Worm (Caenorhabditis elegans) whole organism, L2 larva: ENCODE measurements around the gene math-40.

Experiments used
- aly-2 ChIP-seq: fragments of 150-350 bp; optimal IDR thresholded peaks from 2 replicates; lab custom pipeline; 2014; ENCODE audit warnings: missing biosample characterization, missing genetic modification characterization
- ama-1 ChIP-seq: fragments of 150-350 bp; optimal IDR thresholded peaks from 2 replicates; lab custom pipeline; 2018; ENCODE audit warnings: inconsistent platforms
- dmd-4 ChIP-seq: sonication (generic microtip); optimal IDR thresholded peaks from 2 replicates; lab custom pipeline; 2017; ENCODE audit warnings: missing biosample characterization, missing genetic modification characterization
- elt-3 ChIP-seq: sonication (generic microtip); optimal IDR thresholded peaks from 2 replicates; lab custom pipeline; 2017; ENCODE audit warnings: missing biosample characterization, missing genetic modification characterization
- lin-13 ChIP-seq: fragments of 150-350 bp; optimal IDR thresholded peaks from 2 replicates; lab custom pipeline; 2014; ENCODE audit warnings: missing biosample characterization, missing genetic modification reagents, missing genetic modification characterization
- peb-1 ChIP-seq: fragments of 150-350 bp; optimal IDR thresholded peaks from 2 replicates; lab custom pipeline; 2014; ENCODE audit warnings: missing biosample characterization, missing genetic modification characterization
- ztf-1 ChIP-seq: fragments of 200-800 bp; sonication (Bioruptor generic); conservative IDR thresholded peaks from 2 replicates; pipeline ENCODE4 v1.3.6; 2022; ENCODE audit warnings: missing genetic modification characterization, missing compliant biosample characterization
- ztf-11 ChIP-seq: sonication (generic microtip); optimal IDR thresholded peaks from 2 replicates; lab custom pipeline; 2017; ENCODE audit warnings: missing biosample characterization, missing genetic modification characterization

DNA sequence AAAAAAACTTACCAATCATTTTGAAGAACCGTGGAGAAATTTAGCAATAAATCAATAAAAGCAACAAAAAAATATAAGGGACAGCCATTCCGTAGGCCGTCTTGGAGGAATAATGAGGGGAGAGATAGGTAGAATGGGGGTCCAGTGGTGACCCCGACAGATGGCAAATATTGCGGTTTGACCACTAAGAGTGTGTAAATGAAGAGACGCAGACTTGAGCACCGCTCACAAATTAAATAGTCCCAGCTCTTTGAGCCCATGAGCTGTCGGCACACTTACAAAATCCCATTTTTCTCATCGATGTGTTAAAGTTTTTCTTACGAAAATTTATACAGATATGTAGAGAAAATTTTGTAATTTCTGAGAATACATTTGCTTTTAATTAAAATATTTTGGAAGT, 9.7 kb upstream of the math-40 start, which contains the start of gene fbxa-3:
- TF ChIP-seq peb-1 (tag; lab: Kevin White, UChicago) (no peak), elt-3 (no peak), ztf-11 (tag; lab: Kevin White, UChicago) (no peak), aly-2 (tag; lab: Kevin White, UChicago) (no peak), ztf-1 (GFP tag; lab: Robert Waterston, UW) (no peak), dmd-4 (tag; lab: Kevin White, UChicago) (no peak), lin-13 (GFP tag; lab: Kevin White, UChicago) (no peak), ama-1 (lab: Kevin White, UChicago) (no peak)
